Worm (Caenorhabditis elegans) whole organism, L1 larva: ENCODE data around the gene nhr-18.

ENCODE experiments used
- C04F5.9 ChIP-seq: sonication (generic microtip); optimal IDR thresholded peaks from 2 replicates; lab custom pipeline; 2016; ENCODE audit warnings: missing genetic modification characterization, missing compliant biosample characterization
- Y116A8C.19 ChIP-seq: sonication (generic microtip); optimal IDR thresholded peaks from 2 replicates; lab custom pipeline; 2016; ENCODE audit warnings: missing compliant biosample characterization, missing genetic modification characterization, borderline replicate concordance
- alr-1 ChIP-seq: fragments of 200-800 bp; sonication (Bioruptor generic); optimal IDR thresholded peaks from 2 replicates; lab custom pipeline; 2018; ENCODE audit warnings: borderline replicate concordance, mild to moderate bottlenecking, missing genetic modification characterization, missing compliant biosample characterization
- ama-1 ChIP-seq: fragments of 150-350 bp; optimal IDR thresholded peaks from 2 replicates; lab custom pipeline; 2014
- blmp-1 ChIP-seq: fragments of 150-350 bp; optimal IDR thresholded peaks from 2 replicates; lab custom pipeline; 2014; ENCODE audit warnings: missing biosample characterization, missing genetic modification characterization
- ceh-63 ChIP-seq: fragments of 200-800 bp; sonication (Bioruptor generic); optimal IDR thresholded peaks from 2 replicates; lab custom pipeline; 2018; ENCODE audit warnings: mild to moderate bottlenecking, missing genetic modification characterization, missing compliant biosample characterization
- ceh-82 ChIP-seq, 3 experiments: fragments of 150-350 bp in 1 of 3; sonication (generic microtip) in 2 of 3; optimal IDR thresholded peaks; 2 replicates each; lab custom pipeline; 2014 to 2017; ENCODE audit warnings: missing biosample characterization in 3 of 3, missing genetic modification characterization in 3 of 3
- ceh-90 ChIP-seq: sonication (generic microtip); optimal IDR thresholded peaks from 2 replicates; lab custom pipeline; 2016; ENCODE audit warnings: missing genetic modification characterization, missing compliant biosample characterization
- ces-1 ChIP-seq: fragments of 150-350 bp; optimal IDR thresholded peaks from 2 replicates; lab custom pipeline; 2014; ENCODE audit warnings: missing biosample characterization, missing genetic modification reagents, missing genetic modification characterization
- dsc-1 ChIP-seq: sonication (generic microtip); optimal IDR thresholded peaks from 2 replicates; lab custom pipeline; 2016; ENCODE audit warnings: mild to moderate bottlenecking, missing genetic modification characterization, missing compliant biosample characterization
- efl-1 ChIP-seq, 4 experiments: fragments of 150-350 bp; optimal IDR thresholded peaks in 3 of 4; peaks in 1 of 4; 1 replicate in 1 of 4; 2 replicates in 3 of 4; lab custom pipeline; 2014; ENCODE audit warnings: missing biosample characterization in 2 of 4, missing genetic modification characterization in 2 of 4, missing genetic modification reagents in 2 of 4
- efl-3 ChIP-seq: fragments of 200-800 bp; sonication (Bioruptor generic); optimal IDR thresholded peaks from 2 replicates; lab custom pipeline; 2018; ENCODE audit warnings: mild to moderate bottlenecking, missing genetic modification characterization, missing compliant biosample characterization
- egl-13 ChIP-seq: sonication (generic microtip); optimal IDR thresholded peaks from 2 replicates; lab custom pipeline; 2016; ENCODE audit warnings: missing genotype, missing genetic modification reagents, missing genetic modification characterization, missing compliant biosample characterization
- egl-27 ChIP-seq, 2 experiments: fragments of 150-350 bp in 1 of 2; sonication (generic microtip); optimal IDR thresholded peaks; 3 replicates each; lab custom pipeline; 2017 to 2018; ENCODE audit warnings: missing biosample characterization in 2 of 2, missing genetic modification characterization in 2 of 2, missing genetic modification reagents in 2 of 2
- elt-2 ChIP-seq: sonication (generic microtip); optimal IDR thresholded peaks from 2 replicates; lab custom pipeline; 2016; ENCODE audit warnings: missing genetic modification characterization, mild to moderate bottlenecking, inconsistent platforms, missing compliant biosample characterization, missing genetic modification reagents
- fkh-4 ChIP-seq: sonication (generic microtip); optimal IDR thresholded peaks from 2 replicates; lab custom pipeline; 2016; ENCODE audit warnings: missing compliant biosample characterization, missing genetic modification characterization, borderline replicate concordance
- fos-1 ChIP-seq: fragments of 150-350 bp; optimal IDR thresholded peaks from 2 replicates; lab custom pipeline; 2014; ENCODE audit warnings: missing biosample characterization, missing genetic modification characterization
- hlh-17 ChIP-seq: fragments of 200-800 bp; sonication (Bioruptor generic); optimal IDR thresholded peaks from 2 replicates; lab custom pipeline; 2018; ENCODE audit warnings: missing genetic modification characterization, mild to moderate bottlenecking, missing compliant biosample characterization, moderate library complexity, borderline replicate concordance
- isw-1 ChIP-seq: fragments of 200-800 bp; sonication (Bioruptor generic); IDR thresholded peaks from 2 replicates; pipeline ENCODE4 v1.3.6; 2022; ENCODE audit warnings: missing genetic modification characterization, missing compliant biosample characterization
- lin-14 ChIP-seq: fragments of 200-800 bp; sonication (Bioruptor generic); optimal IDR thresholded peaks from 2 replicates; lab custom pipeline; 2018; ENCODE audit warnings: mild to moderate bottlenecking, missing genetic modification characterization, moderate library complexity, missing compliant biosample characterization
- lin-15B ChIP-seq: fragments of 150-350 bp; sonication (generic microtip); optimal IDR thresholded peaks from 3 replicates; lab custom pipeline; 2014; ENCODE audit warnings: missing biosample characterization, missing genetic modification characterization
- lin-35 ChIP-seq, 2 experiments: fragments of 150-350 bp; optimal IDR thresholded peaks; 2 replicates each; lab custom pipeline; 2014; ENCODE audit warnings: missing biosample characterization in 2 of 2, missing genetic modification characterization in 2 of 2, missing genetic modification reagents in 2 of 2
- lin-39 ChIP-seq: fragments of 150-350 bp; optimal IDR thresholded peaks from 2 replicates; lab custom pipeline; 2014; ENCODE audit warnings: missing biosample characterization, missing genetic modification reagents, missing genetic modification characterization
- lir-3 ChIP-seq: sonication (generic microtip); optimal IDR thresholded peaks from 2 replicates; lab custom pipeline; 2016; ENCODE audit warnings: mild to moderate bottlenecking, missing genetic modification characterization, moderate library complexity, missing compliant biosample characterization; ENCODE audit not compliant: poor library complexity
- lsy-2 ChIP-seq, 2 experiments: fragments of 150-350 bp; optimal IDR thresholded peaks; 2 replicates each; lab custom pipeline; 2014; ENCODE audit warnings: missing biosample characterization in 2 of 2, missing genetic modification characterization in 2 of 2
- mep-1 ChIP-seq: fragments of 150-350 bp; optimal IDR thresholded peaks from 2 replicates; lab custom pipeline; 2014; ENCODE audit warnings: missing biosample characterization, missing genetic modification characterization
- nhr-11 ChIP-seq: fragments of 150-350 bp; optimal IDR thresholded peaks from 2 replicates; lab custom pipeline; 2014; ENCODE audit warnings: missing biosample characterization, missing genetic modification characterization
- nhr-19 ChIP-seq: fragments of 200-800 bp; sonication (Bioruptor generic); conservative IDR thresholded peaks from 2 replicates; pipeline ENCODE4 v1.3.6; 2022; ENCODE audit warnings: missing genetic modification characterization, missing compliant biosample characterization
- nhr-237 ChIP-seq: fragments of 150-350 bp; optimal IDR thresholded peaks from 2 replicates; lab custom pipeline; 2014; ENCODE audit warnings: missing biosample characterization, missing genetic modification characterization
- nhr-28 ChIP-seq: fragments of 150-350 bp; optimal IDR thresholded peaks from 2 replicates; lab custom pipeline; 2014; ENCODE audit warnings: missing biosample characterization, missing genetic modification characterization
- nhr-77 ChIP-seq: fragments of 150-350 bp; optimal IDR thresholded peaks from 2 replicates; lab custom pipeline; 2014; ENCODE audit warnings: missing biosample characterization, missing genetic modification characterization
- nhr-85 ChIP-seq: sonication (generic microtip); peaks from one replicate; lab custom pipeline; 2016; ENCODE audit warnings: missing genetic modification characterization, inconsistent platforms, missing compliant biosample characterization
- nhr-90 ChIP-seq: sonication (generic microtip); optimal IDR thresholded peaks from 2 replicates; lab custom pipeline; 2016; ENCODE audit warnings: mild to moderate bottlenecking, missing genetic modification characterization, missing compliant biosample characterization; ENCODE audit not compliant: poor library complexity
- pax-3 ChIP-seq: fragments of 200-800 bp; sonication (Bioruptor generic); optimal IDR thresholded peaks from 2 replicates; lab custom pipeline; 2018; ENCODE audit warnings: mild to moderate bottlenecking, missing genetic modification characterization, moderate library complexity, missing compliant biosample characterization
- sptf-1 ChIP-seq: fragments of 150-350 bp; optimal IDR thresholded peaks from 2 replicates; lab custom pipeline; 2014; ENCODE audit warnings: missing biosample characterization, missing genetic modification characterization
- sup-37 ChIP-seq: fragments of 200-800 bp; sonication (Bioruptor generic); optimal IDR thresholded peaks from 2 replicates; lab custom pipeline; 2018; ENCODE audit warnings: mild to moderate bottlenecking, missing genetic modification characterization, missing compliant biosample characterization
- tlp-1 ChIP-seq: fragments of 150-350 bp; optimal IDR thresholded peaks from 2 replicates; lab custom pipeline; 2014; ENCODE audit warnings: missing biosample characterization, missing genetic modification characterization
- unc-30 ChIP-seq: sonication (generic microtip); optimal IDR thresholded peaks from 2 replicates; lab custom pipeline; 2017; ENCODE audit warnings: missing biosample characterization, missing genetic modification characterization
- unc-86 ChIP-seq: sonication (generic microtip); optimal IDR thresholded peaks from 2 replicates; lab custom pipeline; 2016; ENCODE audit warnings: missing genetic modification characterization, missing compliant biosample characterization
- zag-1 ChIP-seq: fragments of 150-350 bp; optimal IDR thresholded peaks from 2 replicates; lab custom pipeline; 2014; ENCODE audit warnings: missing biosample characterization, missing genetic modification characterization
- ztf-4 ChIP-seq: fragments of 150-350 bp; optimal IDR thresholded peaks from 2 replicates; lab custom pipeline; 2014; ENCODE audit warnings: missing biosample characterization, missing genetic modification characterization

Gene nhr-18

DNA sequence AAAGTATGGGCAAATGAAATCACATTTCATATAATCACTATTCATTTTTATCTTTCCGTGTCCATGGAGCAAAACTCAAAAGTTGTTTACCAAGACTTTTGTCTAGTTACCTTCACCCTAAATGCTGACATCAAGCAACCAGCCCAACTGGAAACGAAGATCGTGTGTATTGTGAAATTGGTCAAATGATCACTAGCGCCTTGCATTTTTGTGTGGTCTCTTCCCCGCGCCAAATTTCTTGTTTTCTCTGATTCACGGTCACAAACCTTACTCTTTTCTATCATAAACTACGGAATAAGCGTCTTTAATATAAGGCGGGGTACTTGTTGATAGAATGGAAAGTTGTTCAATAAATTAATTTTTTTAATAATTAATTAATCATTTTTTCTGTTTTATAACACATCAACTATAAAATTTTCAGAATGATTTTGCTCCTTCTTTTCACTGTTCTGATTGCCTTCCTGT lies 23.2 kb downstream of the nhr-18 start, which contains the start of gene cyp-33C7 (continued):
- TF ChIP-seq mep-1 (tag; lab: Kevin White, UChicago) (peak; percentile 19), nhr-19 (GFP tag; lab: Robert Waterston, UW) (no peak), sptf-1 (tag; lab: Kevin White, UChicago) (no peak), blmp-1 (tag; lab: Kevin White, UChicago) (peak; percentile 20), efl-1 (optimal IDR thresholded peaks at IDR 0.05; lab: Kevin White, UChicago) (peak in 1 of 2 experiments; percentile 29), efl-1 (GFP tag; optimal IDR thresholded peaks at IDR 0.05 in 1 of 2; lab: Kevin White, UChicago) (peak in 1 of 2 experiments; percentile 52), alr-1 (no peak), lin-14 (GFP tag; lab: Kevin White, UChicago) (peak; percentile 88), isw-1 (GFP tag; lab: Robert Waterston, UW) (no peak), ztf-4 (no peak)

DNA sequence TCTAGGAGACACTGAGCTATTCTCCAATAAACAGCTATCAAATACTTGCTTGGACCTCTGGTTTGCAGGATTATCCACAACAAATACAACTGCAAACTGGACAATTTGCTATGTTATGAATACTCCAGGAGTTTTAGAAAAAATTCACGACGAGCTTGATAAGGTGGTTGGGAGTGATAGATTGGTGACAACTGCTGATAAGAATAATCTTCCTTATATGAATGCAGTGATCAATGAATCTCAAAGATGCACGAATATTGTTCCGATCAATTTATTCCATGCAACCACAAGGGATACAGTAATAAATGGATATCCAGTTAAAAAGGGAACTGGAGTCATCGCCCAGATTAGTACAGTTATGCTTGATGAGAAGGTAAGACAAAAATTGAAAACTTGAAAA lies 24.8 kb downstream of the nhr-18 start:
- TF ChIP-seq fkh-4 (tag; lab: Kevin White, UChicago), result no peak
- TF ChIP-seq efl-1 (optimal IDR thresholded peaks at IDR 0.05; lab: Kevin White, UChicago), result no peak
- TF ChIP-seq efl-1 (GFP tag; optimal IDR thresholded peaks at IDR 0.05 in 1 of 2; lab: Kevin White, UChicago), result no peak
- TF ChIP-seq lin-15B (tag; lab: Kevin White, UChicago), result no peak
- no peak for TF ChIP-seq ceh-63 (GFP tag; lab: Kevin White, UChicago)
- TF ChIP-seq elt-2 (tag; lab: Kevin White, UChicago), result peak; percentile 2
- TF ChIP-seq pax-3 (tag; lab: Kevin White, UChicago), result no peak
- no peak for TF ChIP-seq nhr-90 (tag; lab: Kevin White, UChicago)
- no peak for TF ChIP-seq sup-37 (GFP tag; lab: Kevin White, UChicago)

ce11 chrV:2254553-2255124 lies 27.6 kb downstream of the nhr-18 start, which contains the start of gene str-253:
Gene str-253, minus strand, starts transcription at chrV:2254603.
- TF ChIP-seq lin-35 (GFP tag; optimal IDR thresholded peaks at IDR 0.05; lab: Kevin White, UChicago), result no peak
- TF ChIP-seq, all 84 proteins: peak for 0

DNA sequence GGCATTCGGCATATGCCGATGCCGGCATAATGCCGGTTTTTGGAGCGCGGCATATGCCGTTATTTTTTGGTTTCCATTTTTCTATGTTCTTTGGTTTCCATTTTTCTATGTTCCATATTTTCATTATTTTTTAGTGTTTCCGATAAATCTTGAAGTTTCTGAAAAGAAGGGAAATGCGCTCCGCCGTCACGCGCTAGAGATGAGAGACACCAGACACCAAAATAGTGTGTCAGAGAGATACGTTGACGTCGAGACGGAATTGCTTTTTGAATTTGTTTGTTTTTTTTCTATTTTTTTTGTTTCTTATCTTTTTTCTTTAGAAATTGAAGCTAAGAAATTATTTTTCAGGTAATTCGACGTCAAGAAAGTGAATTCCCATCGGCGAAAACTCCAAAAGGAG lies 28.2 kb downstream of the nhr-18 start, which contains the start of gene F41B5.1:
Gene F41B5.1 (plus strand): TSS at position 343 of the 400 bp plus-strand sequence.
- TF ChIP-seq lsy-2 (tag; optimal IDR thresholded peaks at IDR 0.05; lab: Kevin White, UChicago) (peak in 1 of 2 experiments; percentile 3), isw-1 (GFP tag; lab: Robert Waterston, UW) (peak; percentile 9; the same call in 1 of the 2 replicates)

- no peak for TF ChIP-seq unc-86 (tag; lab: Kevin White, UChicago)
- no peak for TF ChIP-seq hlh-17 (GFP tag; lab: Kevin White, UChicago)
- no peak for TF ChIP-seq tlp-1 (tag; lab: Kevin White, UChicago)
- no peak for TF ChIP-seq alr-1
- TF ChIP-seq lir-3, result no peak
- no peak for TF ChIP-seq nhr-77 (tag; lab: Kevin White, UChicago)
- TF ChIP-seq ceh-90 (tag; lab: Kevin White, UChicago), result no peak
- no peak for TF ChIP-seq nhr-28
- TF ChIP-seq ces-1 (GFP tag; lab: Kevin White, UChicago), result no peak
- no peak for TF ChIP-seq unc-30 (tag; lab: Kevin White, UChicago)
- TF ChIP-seq elt-2 (tag; lab: Kevin White, UChicago), result no peak
- TF ChIP-seq sptf-1 (tag; lab: Kevin White, UChicago), result no peak
- TF ChIP-seq fkh-4 (tag; lab: Kevin White, UChicago), result no peak
- no peak for TF ChIP-seq nhr-90 (tag; lab: Kevin White, UChicago)
- TF ChIP-seq fos-1 (tag; lab: Kevin White, UChicago), result no peak
- no peak for TF ChIP-seq zag-1 (tag; lab: Kevin White, UChicago)
- no peak for TF ChIP-seq ama-1 (lab: Kevin White, UChicago)
- TF ChIP-seq ceh-82 (tag; optimal IDR thresholded peaks at IDR 0.05; lab: Kevin White, UChicago), result no peak
- TF ChIP-seq Y116A8C.19 (tag; lab: Kevin White, UChicago), result no peak
- TF ChIP-seq ztf-4, result no peak
- TF ChIP-seq efl-3 (GFP tag; lab: Kevin White, UChicago), result no peak
- TF ChIP-seq lin-39 (tag; lab: Kevin White, UChicago), result no peak
- TF ChIP-seq nhr-11 (tag; lab: Kevin White, UChicago), result no peak
- no peak for TF ChIP-seq egl-27 (tag; optimal IDR thresholded peaks at IDR 0.05; lab: Kevin White, UChicago)
- TF ChIP-seq egl-13 (tag; lab: Kevin White, UChicago), result no peak
- TF ChIP-seq lin-14 (GFP tag; lab: Kevin White, UChicago), result no peak
- no peak for TF ChIP-seq C04F5.9
- no peak for TF ChIP-seq lin-15B (tag; lab: Kevin White, UChicago)
- no peak for TF ChIP-seq dsc-1 (tag; lab: Kevin White, UChicago)
- TF ChIP-seq isw-1 (GFP tag; lab: Robert Waterston, UW), result no peak
- peak; percentile 80 for TF ChIP-seq nhr-85 (tag; lab: Kevin White, UChicago)
- TF ChIP-seq nhr-237 (tag; lab: Kevin White, UChicago), result no peak
These were observed 32.7 kb downstream of the nhr-18 start, which contains the start of gene nhr-182 for ce11 chrV:2259750-2260149. Gene nhr-182, minus strand, starts transcription at chrV:2259927.
